Worm (Caenorhabditis elegans) whole organism, late embryonic: ENCODE data around the gene srsx-14.

Source experiments
- ama-1 ChIP-seq: fragments of 150-350 bp; optimal IDR thresholded peaks from 2 replicates; lab custom pipeline; 2014
- ceh-22 ChIP-seq: sonication (generic microtip); optimal IDR thresholded peaks from 2 replicates; lab custom pipeline; 2017; ENCODE audit warnings: missing biosample characterization, missing genetic modification characterization
- hlh-30 ChIP-seq: sonication (generic microtip); optimal IDR thresholded peaks from 2 replicates; lab custom pipeline; 2017; ENCODE audit warnings: antibody characterized with exemption, missing genetic modification characterization, missing compliant biosample characterization; ENCODE audit not compliant: insufficient read depth
- ref-2 ChIP-seq: sonication (generic microtip); optimal IDR thresholded peaks from 2 replicates; lab custom pipeline; 2016; ENCODE audit warnings: missing genetic modification characterization, missing compliant biosample characterization

- TF ChIP-seq ref-2 = no peak
- no peak for TF ChIP-seq ceh-22 (tag; lab: Kevin White, UChicago)
- no peak for TF ChIP-seq ama-1 (lab: Kevin White, UChicago)
- no peak for TF ChIP-seq hlh-30
These were observed 28.3 kb downstream of the srsx-14 start for ce11 chrIV:5598515-5599132.
